Fruit fly (Drosophila melanogaster): ENCODE measurements around the gene CG1271.

DNA sequence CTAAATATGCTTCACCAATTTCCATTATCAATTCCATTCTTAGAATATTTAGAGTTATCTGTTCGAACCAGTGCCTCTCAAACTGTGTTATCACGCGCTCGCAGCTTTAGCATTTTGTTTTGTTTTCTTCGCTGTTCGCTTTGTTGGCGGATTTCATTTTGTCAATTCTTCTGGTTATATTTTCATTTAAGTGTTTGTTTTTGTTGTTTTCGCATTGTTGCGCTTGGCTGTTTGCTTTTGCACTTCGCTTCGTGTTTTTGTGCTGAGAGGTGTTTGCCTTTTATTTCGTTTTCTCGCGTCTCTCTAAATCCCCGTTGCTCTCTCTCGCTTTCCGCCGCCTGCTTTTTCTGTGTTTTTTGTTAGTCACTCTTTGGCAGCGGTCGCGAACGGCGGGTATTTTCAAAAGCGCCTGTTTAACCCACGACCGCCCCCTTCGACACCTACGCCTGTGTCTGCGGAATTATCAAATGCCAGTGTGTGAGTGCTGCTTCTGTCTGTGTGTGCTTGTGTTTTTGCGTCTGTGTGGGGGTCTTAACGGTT lies 25.3 kb downstream of the CG1271 start:
- no peak for TF ChIP-seq psq (optimal IDR thresholded peaks at IDR 0.05)
- TF ChIP-seq Myc (optimal IDR thresholded peaks at IDR 0.05): no peak
- TF ChIP-seq ttk (optimal IDR thresholded peaks at IDR 0.05): no peak
- no peak for TF ChIP-seq Sin3A (optimal IDR thresholded peaks at IDR 0.05)

All from Kc167 (cell line).